Worm (Caenorhabditis elegans) whole organism, early embryonic: ENCODE measurements around the gene aat-6.

Source experiments
- B0310.2 ChIP-seq: sonication (generic microtip); optimal IDR thresholded peaks from 2 replicates; lab custom pipeline; 2016; ENCODE audit warnings: mild to moderate bottlenecking, missing genetic modification characterization, missing compliant biosample characterization
- F13C5.2 ChIP-seq: sonication (generic microtip); optimal IDR thresholded peaks from 2 replicates; lab custom pipeline; 2017; ENCODE audit warnings: mild to moderate bottlenecking, missing genetic modification characterization, inconsistent platforms, missing compliant biosample characterization
- aly-1 ChIP-seq: sonication (generic microtip); optimal IDR thresholded peaks from 2 replicates; lab custom pipeline; 2016; ENCODE audit warnings: missing genetic modification characterization, missing compliant biosample characterization
- ama-1 ChIP-seq: fragments of 150-350 bp; optimal IDR thresholded peaks from 2 replicates; lab custom pipeline; 2014
- ceh-13 ChIP-seq: fragments of 200-800 bp; sonication (Bioruptor generic); optimal IDR thresholded peaks from 2 replicates; lab custom pipeline; 2018; ENCODE audit warnings: mild to moderate bottlenecking, missing genetic modification characterization, missing compliant biosample characterization
- ceh-36 ChIP-seq: sonication (generic microtip); optimal IDR thresholded peaks from 2 replicates; lab custom pipeline; 2016; ENCODE audit warnings: missing genetic modification characterization, inconsistent platforms, missing compliant biosample characterization
- ets-7 ChIP-seq: sonication (generic microtip); optimal IDR thresholded peaks from 2 replicates; lab custom pipeline; 2016; ENCODE audit warnings: missing genotype, missing genetic modification characterization, missing compliant biosample characterization
- flt-1 ChIP-seq: fragments of 200-800 bp; sonication (Bioruptor generic); IDR thresholded peaks from 2 replicates; pipeline ENCODE4 v1.3.6; 2022; ENCODE audit warnings: missing genetic modification characterization, missing compliant biosample characterization
- hmbx-1 ChIP-seq: sonication (generic microtip); optimal IDR thresholded peaks from 2 replicates; lab custom pipeline; 2016; ENCODE audit warnings: mild to moderate bottlenecking, missing genetic modification characterization, missing compliant biosample characterization
- hmg-4 ChIP-seq: fragments of 200-800 bp; sonication (Bioruptor generic); optimal IDR thresholded peaks from 2 replicates; lab custom pipeline; 2018; ENCODE audit warnings: mild to moderate bottlenecking, missing genetic modification characterization, missing compliant biosample characterization
- hnd-1 ChIP-seq: sonication (generic microtip); optimal IDR thresholded peaks from 2 replicates; lab custom pipeline; 2016; ENCODE audit warnings: missing genetic modification characterization, missing compliant biosample characterization
- pes-1 ChIP-seq: fragments of 200-800 bp; sonication (Bioruptor generic); IDR thresholded peaks from 2 replicates; pipeline ENCODE4 v1.3.6; 2022; ENCODE audit warnings: missing genetic modification reagents, missing genetic modification characterization, missing compliant biosample characterization
- scrt-1 ChIP-seq: fragments of 200-800 bp; sonication (Bioruptor generic); IDR thresholded peaks from 2 replicates; pipeline ENCODE4 v1.3.6; 2022; ENCODE audit warnings: missing genetic modification characterization, missing compliant biosample characterization
- sea-1 ChIP-seq: fragments of 200-800 bp; sonication (Bioruptor generic); conservative IDR thresholded peaks from 2 replicates; pipeline ENCODE4 v1.3.6; 2022; ENCODE audit warnings: missing genetic modification characterization, missing compliant biosample characterization
- tbx-11 ChIP-seq: fragments of 200-800 bp; sonication (Bioruptor generic); IDR thresholded peaks from 2 replicates; pipeline ENCODE4 v1.3.6; 2022; ENCODE audit warnings: missing genetic modification characterization, missing compliant biosample characterization
- tbx-37 ChIP-seq: fragments of 200-800 bp; sonication (Bioruptor generic); conservative IDR thresholded peaks from 2 replicates; pipeline ENCODE4 v1.3.6; 2022; ENCODE audit warnings: missing genetic modification reagents, missing genetic modification characterization, missing compliant biosample characterization
- tra-4 ChIP-seq: sonication (generic microtip); optimal IDR thresholded peaks from 2 replicates; lab custom pipeline; 2017; ENCODE audit warnings: missing genetic modification characterization, missing compliant biosample characterization

The aat-6 gene

DNA sequence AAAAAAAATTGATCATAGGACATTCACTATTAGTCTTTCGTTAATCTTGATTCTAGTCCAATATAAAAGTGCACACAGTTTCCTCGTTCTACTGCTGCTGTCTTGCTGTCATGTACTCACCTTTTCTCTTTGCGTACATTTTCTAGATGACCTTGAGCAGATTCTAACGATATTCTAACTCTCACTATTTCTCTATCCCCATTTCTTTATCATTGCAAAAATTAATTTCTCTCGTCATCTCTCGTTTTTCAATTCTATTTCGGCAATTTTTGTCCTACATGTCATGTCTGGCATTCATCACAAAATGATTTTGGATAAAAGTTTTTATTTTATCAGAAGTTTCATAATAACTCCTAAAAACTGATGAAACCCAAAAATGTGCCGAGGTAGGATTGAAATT, 38.3 kb upstream of the aat-6 start, which contains the start of gene ttll-5:
Gene ttll-5 (plus strand): TSS at position 288 of the 400 bp plus-strand sequence.
- no peak for TF ChIP-seq hmg-4 (GFP tag; lab: Kevin White, UChicago)
- TF ChIP-seq hnd-1 (tag; lab: Kevin White, UChicago), result no peak
- no peak for TF ChIP-seq sea-1 (GFP tag; lab: Robert Waterston, UW)
- TF ChIP-seq ceh-13, result no peak
- TF ChIP-seq aly-1 (tag; lab: Kevin White, UChicago), result no peak
- no peak for TF ChIP-seq ceh-36 (tag; lab: Kevin White, UChicago)
- no peak for TF ChIP-seq tbx-37 (GFP tag; lab: Robert Waterston, UW)
- TF ChIP-seq flt-1, result no peak
- TF ChIP-seq B0310.2 (tag; lab: Kevin White, UChicago), result no peak
- TF ChIP-seq hmbx-1 (tag; lab: Kevin White, UChicago), result no peak
- TF ChIP-seq ets-7, result no peak
- no peak for TF ChIP-seq tbx-11
- TF ChIP-seq scrt-1 (GFP tag; lab: Robert Waterston, UW), result no peak
- no peak for TF ChIP-seq tra-4 (tag; lab: Kevin White, UChicago)
- TF ChIP-seq ama-1 (lab: Kevin White, UChicago), result no peak
- no peak for TF ChIP-seq F13C5.2 (tag; lab: Kevin White, UChicago)

DNA sequence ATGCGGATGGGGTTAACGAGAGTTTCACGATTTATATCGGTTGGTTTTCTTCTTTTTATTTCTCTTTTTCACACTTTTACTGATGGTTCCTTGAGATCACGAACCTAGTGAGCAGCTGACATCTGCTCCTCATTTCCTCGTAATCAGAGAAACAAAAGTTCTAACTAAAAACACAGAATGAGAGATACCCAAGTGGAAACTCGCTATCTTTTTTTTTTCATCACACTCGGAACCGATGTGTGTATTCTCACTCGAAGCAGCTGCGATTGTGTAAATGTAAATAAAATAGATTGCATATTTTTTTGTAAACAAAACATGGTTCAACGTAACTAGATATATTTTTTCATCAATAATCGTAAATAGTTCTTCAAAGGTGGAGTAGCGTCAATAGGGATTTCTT, 35.9 kb upstream of the aat-6 start:
- TF ChIP-seq scrt-1 (GFP tag; lab: Robert Waterston, UW) (no peak), hmbx-1 (tag; lab: Kevin White, UChicago) (no peak), ets-7 (no peak), F13C5.2 (tag; lab: Kevin White, UChicago) (no peak), sea-1 (GFP tag; lab: Robert Waterston, UW) (no peak), ceh-36 (tag; lab: Kevin White, UChicago) (no peak), tbx-11 (no peak), ceh-13 (no peak), hmg-4 (GFP tag; lab: Kevin White, UChicago) (no peak), hnd-1 (tag; lab: Kevin White, UChicago) (no peak), tra-4 (tag; lab: Kevin White, UChicago) (no peak), aly-1 (tag; lab: Kevin White, UChicago) (no peak), tbx-37 (GFP tag; lab: Robert Waterston, UW) (no peak), B0310.2 (tag; lab: Kevin White, UChicago) (no peak)

DNA sequence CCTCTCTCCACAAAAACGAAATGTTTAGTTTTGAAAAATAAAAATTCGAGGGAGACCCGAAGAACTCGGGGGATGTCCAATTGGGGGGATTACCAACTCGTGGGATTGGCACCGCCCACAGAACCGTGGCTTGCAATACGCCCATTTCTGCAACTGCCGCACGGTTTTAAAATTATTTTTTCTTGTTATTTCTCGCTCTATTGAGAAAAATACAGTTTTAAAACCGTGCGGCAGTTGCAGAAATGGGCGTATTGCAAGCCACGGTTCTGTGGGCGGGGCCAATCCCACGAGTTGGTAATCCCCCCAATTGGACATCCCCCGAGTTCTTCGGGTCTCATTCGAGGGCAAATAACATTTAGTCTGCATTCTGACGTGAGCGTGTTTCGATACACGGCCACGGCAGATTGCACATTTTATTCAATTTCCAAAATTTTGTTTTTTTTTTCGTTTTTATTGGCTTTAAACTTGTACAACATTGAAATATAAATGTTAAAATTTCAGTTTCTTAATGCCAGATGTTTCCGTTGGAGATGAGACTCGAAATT, 34.5 kb upstream of the aat-6 start, which contains the start of the genes C55A6.1 and C55A6.10:
Gene C55A6.1 (minus strand): TSS at position 116 of the 545 bp plus-strand sequence.
Gene C55A6.10 (plus strand): TSS at position 495 of the 545 bp plus-strand sequence.
- peak; percentile 62; the same call in 1 of the 2 replicates for TF ChIP-seq tbx-11
- peak; percentile 57; the same call in 1 of the 2 replicates for TF ChIP-seq sea-1 (GFP tag; lab: Robert Waterston, UW)
- peak; percentile 15 for TF ChIP-seq ets-7
- 0 out of 2 replicates have a peak, but pooled peaks have one; percentile 53 for TF ChIP-seq scrt-1 (GFP tag; lab: Robert Waterston, UW)

DNA sequence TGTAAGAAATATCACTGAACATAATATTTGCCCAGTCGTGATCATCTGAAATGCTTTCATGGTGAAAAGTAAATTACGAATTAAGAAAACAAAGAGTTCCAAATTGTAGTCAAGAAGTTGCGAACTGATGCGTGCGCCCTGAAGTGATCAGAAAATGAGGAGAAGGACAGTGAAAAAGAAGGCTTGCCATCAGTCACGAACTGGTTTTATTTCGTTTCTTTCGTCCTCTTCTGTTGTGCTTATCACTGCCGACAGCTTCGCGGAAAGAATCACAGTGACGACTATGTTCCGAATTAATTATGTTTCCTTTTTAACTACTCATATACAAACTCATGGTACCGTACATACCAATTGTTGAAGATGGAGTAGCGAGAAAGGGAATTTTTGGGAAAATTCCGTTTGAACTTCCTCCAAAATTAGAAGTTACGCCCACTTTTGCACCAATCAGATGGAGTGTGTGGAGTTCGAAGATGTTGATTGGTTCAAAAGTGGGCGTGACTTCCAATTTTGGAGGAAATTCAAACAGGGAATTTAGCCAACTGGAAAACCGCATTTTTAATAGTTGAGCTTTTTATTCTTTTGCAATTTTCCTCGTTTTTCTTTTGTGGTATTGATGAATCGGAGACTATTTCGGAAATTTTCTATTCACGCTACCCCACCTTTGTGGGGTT, 32.8 kb upstream of the aat-6 start, which contains the start of gene C55A6.12:
Gene C55A6.12 (minus strand): TSS at position 51 of the 671 bp plus-strand sequence.
- no peak for TF ChIP-seq tra-4 (tag; lab: Kevin White, UChicago)
- no peak for TF ChIP-seq tbx-37 (GFP tag; lab: Robert Waterston, UW)
- no peak for TF ChIP-seq ets-7
- TF ChIP-seq pes-1, result no peak
- no peak for TF ChIP-seq flt-1
- TF ChIP-seq hnd-1 (tag; lab: Kevin White, UChicago), result no peak
- TF ChIP-seq B0310.2 (tag; lab: Kevin White, UChicago), result no peak
- TF ChIP-seq ama-1 (lab: Kevin White, UChicago), result no peak
- no peak for TF ChIP-seq ceh-36 (tag; lab: Kevin White, UChicago)

DNA sequence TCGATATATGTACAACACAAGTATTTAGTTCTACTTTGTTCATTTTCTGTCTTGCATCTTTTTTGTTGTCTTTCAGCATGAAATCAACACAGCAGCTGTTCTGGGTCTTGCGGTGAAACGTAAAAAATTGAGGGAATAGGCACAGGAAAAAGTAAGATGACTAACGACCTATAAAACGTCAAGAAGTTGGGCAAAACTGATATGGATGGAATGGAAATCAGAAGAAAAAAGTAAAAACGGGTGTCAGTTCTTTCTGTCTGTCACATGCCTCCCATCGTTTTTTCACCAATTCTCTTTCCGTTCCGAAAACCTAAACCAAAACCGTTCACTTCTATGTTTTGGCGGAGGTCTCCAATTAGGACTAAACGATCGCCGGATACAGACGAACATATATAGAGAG, 30.5 kb upstream of the aat-6 start:
- TF ChIP-seq ets-7 (no peak), ceh-36 (tag; lab: Kevin White, UChicago) (no peak), hnd-1 (tag; lab: Kevin White, UChicago) (no peak), B0310.2 (tag; lab: Kevin White, UChicago) (no peak), tbx-11 (no peak), ceh-13 (no peak), ama-1 (lab: Kevin White, UChicago) (no peak), tbx-37 (GFP tag; lab: Robert Waterston, UW) (no peak), hmg-4 (GFP tag; lab: Kevin White, UChicago) (no peak)

DNA sequence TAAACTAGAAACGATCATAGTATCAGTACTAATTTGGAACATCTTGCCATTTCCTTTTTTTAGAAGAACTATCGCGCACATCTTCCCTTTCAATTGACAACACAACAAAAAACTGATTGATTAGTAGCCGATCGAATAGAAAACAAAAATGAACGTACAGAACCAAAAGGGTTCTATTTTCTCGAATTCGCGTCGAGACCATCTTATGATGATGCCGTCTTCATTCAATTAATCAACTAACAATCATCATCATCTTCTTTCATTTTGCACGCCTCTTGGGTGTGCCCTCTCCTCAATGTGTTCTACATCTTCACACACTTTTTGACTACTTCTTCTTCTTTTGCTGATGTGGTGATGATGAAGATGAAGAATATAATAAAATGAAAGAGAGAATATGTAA, 29.3 kb upstream of the aat-6 start:
- TF ChIP-seq tbx-37 (GFP tag; lab: Robert Waterston, UW) (no peak), sea-1 (GFP tag; lab: Robert Waterston, UW) (no peak), scrt-1 (GFP tag; lab: Robert Waterston, UW) (no peak), F13C5.2 (tag; lab: Kevin White, UChicago) (no peak), tbx-11 (no peak), ama-1 (lab: Kevin White, UChicago) (no peak), pes-1 (no peak), hnd-1 (tag; lab: Kevin White, UChicago) (no peak)

DNA sequence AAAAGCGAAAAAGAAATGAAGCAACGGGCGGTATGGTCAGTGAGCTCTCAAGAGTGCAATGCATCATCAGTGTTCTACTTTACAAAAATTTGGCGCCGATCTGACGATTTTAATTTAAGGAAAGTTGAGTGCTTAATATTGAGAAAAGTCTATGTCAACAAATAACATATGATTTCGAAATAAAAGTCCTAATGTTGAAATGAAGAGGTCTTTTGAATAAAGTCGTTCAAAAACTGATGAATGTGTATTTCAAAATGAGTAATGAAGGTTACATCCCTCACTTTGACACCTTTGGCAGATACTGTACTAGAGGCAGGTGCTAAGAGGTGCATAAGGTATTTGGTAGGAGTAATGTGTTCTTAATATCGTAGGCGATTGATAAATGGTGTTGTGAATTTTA, 27.0 kb upstream of the aat-6 start:
- TF ChIP-seq hmbx-1 (tag; lab: Kevin White, UChicago) (no peak), ceh-36 (tag; lab: Kevin White, UChicago) (no peak), tbx-11 (no peak), F13C5.2 (tag; lab: Kevin White, UChicago) (no peak), ceh-13 (no peak), sea-1 (GFP tag; lab: Robert Waterston, UW) (no peak), ets-7 (no peak), hnd-1 (tag; lab: Kevin White, UChicago) (no peak), B0310.2 (tag; lab: Kevin White, UChicago) (no peak), ama-1 (lab: Kevin White, UChicago) (no peak), tra-4 (tag; lab: Kevin White, UChicago) (no peak), scrt-1 (GFP tag; lab: Robert Waterston, UW) (no peak), flt-1 (no peak), aly-1 (tag; lab: Kevin White, UChicago) (no peak), hmg-4 (GFP tag; lab: Kevin White, UChicago) (no peak), pes-1 (no peak)
